Fruit fly (Drosophila melanogaster) whole organism, wandering third instar larva: ENCODE data around the gene CG14017.

Experiments
- OdsH ChIP-seq: fragments of 200-800 bp; sonication (Bioruptor generic); optimal IDR thresholded peaks from 2 replicates; lab custom pipeline; 2016; ENCODE audit warnings: missing biosample characterization, mild to moderate bottlenecking, missing genetic modification characterization
- br ChIP-seq: fragments of 200-800 bp; sonication (Bioruptor generic); optimal IDR thresholded peaks from 2 replicates; lab custom pipeline; 2016; ENCODE audit warnings: missing biosample characterization, missing genetic modification characterization
- dsf ChIP-seq: sonication (Bioruptor generic); optimal IDR thresholded peaks from 2 replicates; lab custom pipeline; 2016; ENCODE audit warnings: missing biosample characterization, missing genetic modification characterization, borderline replicate concordance
- ey ChIP-seq: fragments of 200-800 bp; sonication (Bioruptor generic); optimal IDR thresholded peaks from 2 replicates; lab custom pipeline; 2016; ENCODE audit warnings: missing biosample characterization, missing genetic modification characterization

dm6 chr2L:5520757-5521156 lies 32.9 kb upstream of the CG14017 start:
- TF ChIP-seq OdsH = no peak
- no peak for TF ChIP-seq dsf (GFP tag; lab: Kevin White, UChicago)
- no peak for TF ChIP-seq br (GFP tag; lab: Kevin White, UChicago)
- TF ChIP-seq ey (GFP tag; lab: Kevin White, UChicago) = no peak
